Worm (Caenorhabditis elegans): ENCODE results near the gene osm-3.

- TF ChIP-seq madf-3 (GFP tag; IDR thresholded peaks at IDR 0.05) (no peak), lsl-1 (GFP tag; optimal IDR thresholded peaks at IDR 0.05) (no peak), ztf-28 (GFP tag; IDR thresholded peaks at IDR 0.05) (no peak), nfya-1 (tag; optimal IDR thresholded peaks at IDR 0.05; ENCODE audit: borderline replicate concordance, insufficient read depth) (no peak), B0035.1 (tag; optimal IDR thresholded peaks at IDR 0.05) (no peak), snpc-3.4 (tag; optimal IDR thresholded peaks at IDR 0.05) (no peak)
Measured at ce11 chrIV:3835065-3835464, 34.2 kb upstream of the osm-3 start, which contains the start of gene cal-3.

Data from whole organism, young adult.